Worm (Caenorhabditis elegans) whole organism, young adult: ENCODE data around the gene F56D6.23.

ENCODE experiments used
- B0336.3 ChIP-seq: fragments of 200-800 bp; sonication (Bioruptor generic); IDR thresholded peaks from 2 replicates; pipeline ENCODE4 v1.3.6; 2022; ENCODE audit warnings: missing genetic modification characterization, missing compliant biosample characterization
- C06A6.2 ChIP-seq: fragments of 200-800 bp; sonication (Bioruptor generic); conservative IDR thresholded peaks from 2 replicates; pipeline ENCODE4 v1.3.6; 2022; ENCODE audit warnings: missing genetic modification characterization, missing compliant biosample characterization
- F10E7.11 ChIP-seq: sonication (generic microtip); optimal IDR thresholded peaks from 2 replicates; lab custom pipeline; 2017; ENCODE audit warnings: mild to moderate bottlenecking, missing genetic modification characterization, moderate library complexity, missing compliant biosample characterization
- F23B12.7 ChIP-seq: sonication (generic microtip); optimal IDR thresholded peaks from 2 replicates; lab custom pipeline; 2017; ENCODE audit warnings: missing genetic modification characterization, mild to moderate bottlenecking, missing compliant biosample characterization, antibody characterized with exemption, moderate library complexity; ENCODE audit not compliant: insufficient read depth
- F37B4.10 ChIP-seq: fragments of 200-800 bp; sonication (Bioruptor generic); IDR thresholded peaks from 2 replicates; pipeline ENCODE4 v1.3.6; 2022; ENCODE audit warnings: missing genetic modification characterization, missing compliant biosample characterization
- F49E8.2 ChIP-seq: sonication (generic microtip); optimal IDR thresholded peaks from 3 replicates; lab custom pipeline; 2017; ENCODE audit warnings: missing genetic modification characterization, mild to moderate bottlenecking, missing compliant biosample characterization, antibody characterized with exemption, moderate library complexity; ENCODE audit not compliant: insufficient read depth
- T26A5.8 ChIP-seq: sonication (generic microtip); optimal IDR thresholded peaks from 2 replicates; lab custom pipeline; 2016; ENCODE audit warnings: missing genetic modification characterization, missing compliant biosample characterization
- Y53F4B.3 ChIP-seq: fragments of 200-800 bp; sonication (Bioruptor generic); IDR thresholded peaks from 2 replicates; pipeline ENCODE4 v1.3.6; 2022; ENCODE audit warnings: missing genetic modification reagents, missing genetic modification characterization, missing compliant biosample characterization
- ZK185.1 ChIP-seq: sonication (generic microtip); optimal IDR thresholded peaks from 2 replicates; lab custom pipeline; 2016; ENCODE audit warnings: mild to moderate bottlenecking, missing genetic modification characterization, missing compliant biosample characterization; ENCODE audit not compliant: poor library complexity, severe bottlenecking
- ama-1 ChIP-seq, 3 experiments: fragments of 150-350 bp in 1 of 3; sonication (generic microtip) in 2 of 3; optimal IDR thresholded peaks; 2 replicates each; lab custom pipeline; 2014 to 2018; ENCODE audit warnings: missing biosample characterization in 2 of 3, missing genetic modification characterization in 2 of 3, missing genetic modification reagents in 2 of 3
- aptf-3 ChIP-seq: fragments of 200-800 bp; sonication (Bioruptor generic); IDR thresholded peaks from 2 replicates; pipeline ENCODE4 v1.3.6; 2022; ENCODE audit warnings: missing genetic modification characterization, missing compliant biosample characterization
- athp-1 ChIP-seq: sonication (generic microtip); optimal IDR thresholded peaks from 2 replicates; lab custom pipeline; 2017; ENCODE audit warnings: mild to moderate bottlenecking, missing genetic modification characterization, missing compliant biosample characterization
- ccch-3 ChIP-seq: fragments of 200-800 bp; sonication (Bioruptor generic); optimal IDR thresholded peaks from 2 replicates; lab custom pipeline; 2018; ENCODE audit warnings: mild to moderate bottlenecking, missing genetic modification characterization, missing compliant biosample characterization
- cebp-2 ChIP-seq: fragments of 200-800 bp; sonication (Bioruptor generic); IDR thresholded peaks from 2 replicates; pipeline ENCODE4 v1.3.6; 2022; ENCODE audit warnings: missing genetic modification characterization, missing compliant biosample characterization
- ceh-100 ChIP-seq: fragments of 200-800 bp; sonication (Bioruptor generic); IDR thresholded peaks from 2 replicates; pipeline ENCODE4 v1.3.6; 2022; ENCODE audit warnings: missing genetic modification reagents, missing genetic modification characterization, missing compliant biosample characterization
- ceh-58 ChIP-seq: fragments of 200-800 bp; sonication (Bioruptor generic); IDR thresholded peaks from 2 replicates; pipeline ENCODE4 v1.3.6; 2022; ENCODE audit warnings: missing genetic modification characterization, missing compliant biosample characterization
- dpl-1 ChIP-seq: fragments of 150-350 bp; optimal IDR thresholded peaks from 2 replicates; lab custom pipeline; 2014; ENCODE audit warnings: missing biosample characterization, missing genetic modification reagents, missing genetic modification characterization
- efl-1 ChIP-seq: fragments of 150-350 bp; optimal IDR thresholded peaks from 2 replicates; lab custom pipeline; 2014; ENCODE audit warnings: missing biosample characterization, missing genetic modification reagents, missing genetic modification characterization
- egl-44 ChIP-seq: fragments of 200-800 bp; sonication (Bioruptor generic); IDR thresholded peaks from 2 replicates; pipeline ENCODE4 v1.3.6; 2022; ENCODE audit warnings: missing genetic modification reagents, missing genetic modification characterization, missing compliant biosample characterization
- egrh-3 ChIP-seq: fragments of 200-800 bp; sonication (Bioruptor generic); IDR thresholded peaks from 2 replicates; pipeline ENCODE4 v1.3.6; 2022; ENCODE audit warnings: missing genetic modification reagents, missing genetic modification characterization, missing compliant biosample characterization
- hlh-26 ChIP-seq: fragments of 200-800 bp; sonication (Bioruptor generic); conservative IDR thresholded peaks from 2 replicates; pipeline ENCODE4 v1.3.6; 2022; ENCODE audit warnings: missing genetic modification reagents, missing genetic modification characterization, missing compliant biosample characterization
- hrde-1 ChIP-seq: sonication (generic microtip); optimal IDR thresholded peaks from 2 replicates; lab custom pipeline; 2016; ENCODE audit warnings: missing genetic modification characterization, mild to moderate bottlenecking, missing compliant biosample characterization, moderate library complexity, missing genotype, missing genetic modification reagents, borderline replicate concordance
- let-526 ChIP-seq: fragments of 200-800 bp; sonication (Bioruptor generic); IDR thresholded peaks from 2 replicates; pipeline ENCODE4 v1.3.6; 2022; ENCODE audit warnings: missing genetic modification reagents, missing genetic modification characterization, missing compliant biosample characterization
- let-607 ChIP-seq, 2 experiments: fragments of 200-800 bp in 1 of 2; sonication (Bioruptor generic) in 1 of 2; sonication (generic microtip) in 1 of 2; optimal IDR thresholded peaks; 2 replicates each; lab custom pipeline; 2016 to 2018; ENCODE audit warnings: mild to moderate bottlenecking in 2 of 2, missing compliant biosample characterization in 2 of 2, missing genetic modification characterization in 2 of 2, moderate library complexity in 2 of 2, missing genotype in 1 of 2
- lin-40 ChIP-seq: sonication (generic microtip); optimal IDR thresholded peaks from 2 replicates; lab custom pipeline; 2016; ENCODE audit warnings: missing genetic modification characterization, mild to moderate bottlenecking, missing compliant biosample characterization, missing genotype, missing genetic modification reagents
- lir-1 ChIP-seq: fragments of 200-800 bp; sonication (Bioruptor generic); conservative IDR thresholded peaks from 2 replicates; pipeline ENCODE4 v1.3.6; 2022; ENCODE audit warnings: missing genetic modification reagents, missing genetic modification characterization, missing compliant biosample characterization
- lsl-1 ChIP-seq: fragments of 200-800 bp; sonication (Bioruptor generic); optimal IDR thresholded peaks from 2 replicates; lab custom pipeline; 2018; ENCODE audit warnings: mild to moderate bottlenecking, missing genetic modification characterization, moderate library complexity, missing compliant biosample characterization
- madf-8 ChIP-seq: fragments of 200-800 bp; sonication (Bioruptor generic); conservative IDR thresholded peaks from 2 replicates; pipeline ENCODE4 v1.3.6; 2022; ENCODE audit warnings: missing genetic modification reagents, missing genetic modification characterization, missing compliant biosample characterization
- mel-28 ChIP-seq: sonication (generic microtip); optimal IDR thresholded peaks from 2 replicates; lab custom pipeline; 2016; ENCODE audit warnings: borderline replicate concordance, mild to moderate bottlenecking, missing genetic modification characterization, missing compliant biosample characterization
- mes-4 ChIP-seq: sonication (generic microtip); optimal IDR thresholded peaks from 2 replicates; lab custom pipeline; 2016; ENCODE audit warnings: missing genotype, missing genetic modification characterization, missing compliant biosample characterization
- mxl-1 ChIP-seq: sonication (generic microtip); optimal IDR thresholded peaks from 2 replicates; lab custom pipeline; 2016; ENCODE audit warnings: missing genetic modification characterization, missing compliant biosample characterization
- nhr-27 ChIP-seq: fragments of 200-800 bp; sonication (Bioruptor generic); optimal IDR thresholded peaks from 2 replicates; lab custom pipeline; 2018; ENCODE audit warnings: mild to moderate bottlenecking, missing genetic modification characterization, moderate library complexity, missing compliant biosample characterization
- nhr-80 ChIP-seq: sonication (generic microtip); optimal IDR thresholded peaks from 2 replicates; lab custom pipeline; 2016; ENCODE audit warnings: missing genetic modification characterization, missing compliant biosample characterization
- pha-4 ChIP-seq: fragments of 150-350 bp; sonication (generic microtip); optimal IDR thresholded peaks from 2 replicates; lab custom pipeline; 2014; ENCODE audit warnings: missing biosample characterization, missing genetic modification reagents, missing genetic modification characterization
- sdz-38 ChIP-seq: sonication (generic microtip); optimal IDR thresholded peaks from 2 replicates; lab custom pipeline; 2016; ENCODE audit warnings: missing genotype, missing genetic modification characterization, missing compliant biosample characterization
- snpc-1.3 ChIP-seq: sonication (generic microtip); optimal IDR thresholded peaks from 2 replicates; lab custom pipeline; 2017; ENCODE audit warnings: missing genetic modification characterization, mild to moderate bottlenecking, missing compliant biosample characterization, antibody characterized with exemption, moderate library complexity, missing genotype, missing genetic modification reagents; ENCODE audit not compliant: insufficient read depth
- somi-1 ChIP-seq: fragments of 200-800 bp; sonication (Bioruptor generic); optimal IDR thresholded peaks from 2 replicates; lab custom pipeline; 2018; ENCODE audit warnings: mild to moderate bottlenecking, missing genetic modification characterization, missing compliant biosample characterization
- tlf-1 ChIP-seq: fragments of 200-800 bp; sonication (Bioruptor generic); optimal IDR thresholded peaks from 2 replicates; lab custom pipeline; 2018; ENCODE audit warnings: mild to moderate bottlenecking, missing genetic modification characterization, missing compliant biosample characterization
- ztf-18 ChIP-seq: sonication (generic microtip); optimal IDR thresholded peaks from 2 replicates; lab custom pipeline; 2016; ENCODE audit warnings: missing genotype, mild to moderate bottlenecking, missing genetic modification characterization, missing compliant biosample characterization
- ztf-25 ChIP-seq: fragments of 200-800 bp; sonication (Bioruptor generic); IDR thresholded peaks from 2 replicates; pipeline ENCODE4 v1.3.6; 2022; ENCODE audit warnings: missing genetic modification reagents, missing genetic modification characterization, missing compliant biosample characterization
- ztf-26 ChIP-seq: sonication (generic microtip); optimal IDR thresholded peaks from 2 replicates; lab custom pipeline; 2017; ENCODE audit warnings: missing genetic modification characterization, missing compliant biosample characterization
- ztf-28 ChIP-seq: fragments of 200-800 bp; sonication (Bioruptor generic); IDR thresholded peaks from 2 replicates; pipeline ENCODE4 v1.3.6; 2022; ENCODE audit warnings: missing genetic modification reagents, missing genetic modification characterization, missing compliant biosample characterization

F56D6.23 gene

ce11 chrIV:3876955-3877354 is 41.3 kb upstream of the F56D6.23 start:
- TF ChIP-seq mel-28 (no peak), ccch-3 (GFP tag; lab: Kevin White, UChicago) (no peak), C06A6.2 (GFP tag; lab: Robert Waterston, UW) (no peak), dpl-1 (GFP tag; lab: Kevin White, UChicago) (no peak), ztf-18 (tag; lab: Kevin White, UChicago) (no peak), mes-4 (no peak), ztf-26 (no peak), egrh-3 (GFP tag; lab: Robert Waterston, UW) (no peak), let-526 (GFP tag; lab: Robert Waterston, UW) (no peak), hrde-1 (no peak), snpc-1.3 (tag; lab: Kevin White, UChicago) (no peak), lir-1 (GFP tag; lab: Robert Waterston, UW) (no peak), F37B4.10 (GFP tag; lab: Robert Waterston, UW) (no peak), B0336.3 (GFP tag; lab: Robert Waterston, UW) (no peak), cebp-2 (GFP tag; lab: Robert Waterston, UW) (no peak), egl-44 (GFP tag; lab: Robert Waterston, UW) (no peak), hlh-26 (GFP tag; lab: Robert Waterston, UW) (no peak), T26A5.8 (tag; lab: Kevin White, UChicago) (no peak), ztf-25 (GFP tag; lab: Robert Waterston, UW) (no peak)
- TF ChIP-seq, all 124 proteins: peak for 0

DNA sequence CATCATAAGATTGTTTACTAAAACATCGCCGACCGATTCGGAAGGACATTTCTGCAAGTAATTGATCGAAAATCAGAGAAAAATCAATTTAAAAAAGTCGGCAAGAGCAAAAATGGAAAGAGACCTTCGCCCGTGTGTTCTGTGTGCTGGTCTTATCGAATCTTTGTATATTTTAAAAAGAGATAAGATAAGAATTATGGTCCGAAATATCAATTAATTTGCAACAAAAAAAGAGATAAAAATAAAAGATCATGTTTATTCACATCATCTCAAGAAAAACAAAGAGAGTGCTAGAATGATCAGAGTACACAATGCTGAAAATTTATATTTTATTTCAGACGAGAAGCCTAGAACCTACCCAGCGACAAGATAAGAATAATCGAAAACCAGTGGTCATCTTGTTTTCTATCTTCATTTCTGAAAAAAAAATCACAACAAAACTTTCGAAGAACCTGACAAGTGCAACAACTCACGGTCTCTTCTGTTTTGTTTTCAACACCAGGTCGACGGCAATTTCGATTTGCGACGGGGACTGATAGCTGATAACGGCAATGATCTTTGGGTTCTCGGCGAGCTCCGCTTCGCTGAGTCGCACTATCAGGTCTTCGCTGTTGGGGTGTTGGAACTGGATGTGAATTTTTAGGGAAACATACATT is 39.8 kb upstream of the F56D6.23 start, which contains the start of gene F37C4.6:
Gene F37C4.6, minus strand, starts transcription at position 51 of the 656 bp plus-strand sequence.
- TF ChIP-seq let-607 (tag; optimal IDR thresholded peaks at IDR 0.05; lab: Kevin White, UChicago): no peak
- peak; percentile 76 for TF ChIP-seq nhr-80 (tag; lab: Kevin White, UChicago)
- no peak for TF ChIP-seq F10E7.11 (tag; lab: Kevin White, UChicago)
- TF ChIP-seq Y53F4B.3 (GFP tag; lab: Robert Waterston, UW): no peak

DNA sequence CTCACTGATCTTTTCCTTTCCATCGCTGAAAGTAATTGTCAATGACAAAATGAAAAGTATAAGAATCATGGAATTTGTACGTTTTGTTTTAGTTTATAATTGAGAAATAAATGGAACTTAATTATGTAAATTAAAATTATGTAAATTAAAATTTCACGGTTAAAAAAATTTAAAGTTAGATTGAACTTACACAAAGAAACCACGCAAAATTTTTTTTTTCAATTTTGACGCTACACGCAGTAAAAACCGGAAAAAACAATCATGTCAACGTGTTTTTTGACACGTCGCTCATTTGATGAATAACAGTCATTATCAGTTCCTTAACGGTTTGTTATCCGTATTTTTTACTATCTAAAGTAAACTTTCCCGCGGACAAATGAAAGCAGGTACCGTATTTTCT is 37.1 kb upstream of the F56D6.23 start, which contains the start of the genes F37C4.8 and oac-23:
Gene F37C4.8, minus strand, starts transcription at position 101 of the 400 bp plus-strand sequence.
Gene oac-23, plus strand, starts transcription at position 323 of the 400 bp plus-strand sequence.
- TF ChIP-seq pha-4 (tag; lab: Kevin White, UChicago) (no peak), lsl-1 (GFP tag; lab: Kevin White, UChicago) (no peak), madf-8 (GFP tag; lab: Robert Waterston, UW) (no peak), nhr-27 (tag; lab: Kevin White, UChicago) (no peak), cebp-2 (GFP tag; lab: Robert Waterston, UW) (no peak), ztf-28 (GFP tag; lab: Robert Waterston, UW) (no peak), sdz-38 (tag; lab: Kevin White, UChicago) (no peak), lin-40 (tag; lab: Kevin White, UChicago) (no peak), ama-1 (optimal IDR thresholded peaks at IDR 0.05; lab: Kevin White, UChicago) (no peak), ama-1 (GFP tag; optimal IDR thresholded peaks at IDR 0.05; lab: Kevin White, UChicago) (no peak), mxl-1 (tag; lab: Kevin White, UChicago) (no peak)
- TF ChIP-seq, all 124 proteins: peak for 0

DNA sequence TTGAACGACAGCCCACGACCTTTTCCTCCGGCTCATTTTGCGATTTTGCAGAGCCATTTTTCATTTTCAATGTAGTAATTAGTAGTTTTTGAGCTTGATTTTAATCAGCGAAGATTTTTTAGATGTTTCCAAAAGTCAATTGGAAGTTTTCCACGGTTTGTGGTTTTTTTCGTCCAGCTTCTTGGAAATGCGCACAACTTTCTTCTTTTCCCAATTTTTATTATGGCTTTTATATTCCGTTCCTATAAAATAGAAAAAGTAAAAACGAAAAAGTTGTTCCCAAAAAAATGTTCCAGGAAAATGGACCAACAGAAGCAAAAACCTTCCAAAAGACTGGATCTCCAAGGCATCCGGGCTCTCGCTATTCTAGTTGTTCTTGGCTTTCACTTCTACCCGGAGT is 32.9 kb upstream of the F56D6.23 start, which contains the start of gene oac-22:
Gene oac-22, plus strand, starts transcription at position 301 of the 400 bp plus-strand sequence.
- TF ChIP-seq athp-1 (tag; lab: Kevin White, UChicago): no peak
- no peak for TF ChIP-seq aptf-3
- no peak for TF ChIP-seq F49E8.2 (tag; lab: Kevin White, UChicago)
- no peak for TF ChIP-seq efl-1 (GFP tag; lab: Kevin White, UChicago)
- no peak for TF ChIP-seq tlf-1 (GFP tag; lab: Kevin White, UChicago)
- no peak for TF ChIP-seq hlh-26 (GFP tag; lab: Robert Waterston, UW)
- TF ChIP-seq ceh-58 (GFP tag; lab: Robert Waterston, UW): no peak
- TF ChIP-seq ceh-100: no peak
- no peak for TF ChIP-seq nhr-27 (tag; lab: Kevin White, UChicago)
- TF ChIP-seq somi-1 (GFP tag; lab: Kevin White, UChicago): no peak
- no peak for TF ChIP-seq egrh-3 (GFP tag; lab: Robert Waterston, UW)
- TF ChIP-seq ZK185.1 (tag; lab: Kevin White, UChicago): no peak
- TF ChIP-seq F23B12.7 (tag; lab: Kevin White, UChicago): no peak
